Fruit fly (Drosophila melanogaster) whole organism, embryonic: ENCODE measurements around the gene side-IV.

Experiments used
- Abd-B ChIP-seq: fragments of 200-800 bp; sonication (Bioruptor generic); optimal IDR thresholded peaks from 2 replicates; lab custom pipeline; 2018; ENCODE audit warnings: missing biosample characterization, mild to moderate bottlenecking, missing genetic modification characterization, moderate library complexity
- Atf6 ChIP-seq: fragments of 200-800 bp; sonication (Bioruptor generic); IDR thresholded peaks from 2 replicates; pipeline ENCODE4 v1.3.6; 2022; ENCODE audit warnings: missing biosample characterization, missing genetic modification characterization
- B-H2 ChIP-seq: fragments of 200-800 bp; sonication (Bioruptor generic); optimal IDR thresholded peaks from 2 replicates; lab custom pipeline; 2018; ENCODE audit warnings: missing biosample characterization, mild to moderate bottlenecking, missing genetic modification characterization
- Bgb ChIP-seq: fragments of 200-800 bp; sonication (Bioruptor generic); IDR thresholded peaks from 2 replicates; pipeline ENCODE4 v1.3.6; 2022; ENCODE audit warnings: missing biosample characterization, missing genetic modification characterization; ENCODE audit not compliant: partially characterized antibody
- CG10209 ChIP-seq: fragments of 200-800 bp; sonication (Bioruptor generic); optimal IDR thresholded peaks from 3 replicates; lab custom pipeline; 2017; ENCODE audit warnings: missing biosample characterization, mild to moderate bottlenecking, missing genetic modification characterization, missing genetic modification reagents
- CG12659 ChIP-seq: fragments of 200-800 bp; sonication (Bioruptor generic); optimal IDR thresholded peaks from 3 replicates; lab custom pipeline; 2017; ENCODE audit warnings: mild to moderate bottlenecking, missing biosample characterization, missing genetic modification reagents, missing genetic modification characterization
- CG12769 ChIP-seq: fragments of 200-800 bp; sonication (Bioruptor generic); optimal IDR thresholded peaks from 2 replicates; lab custom pipeline; 2019; ENCODE audit warnings: missing biosample characterization, mild to moderate bottlenecking, missing genetic modification characterization, moderate library complexity
- CG13424 ChIP-seq: fragments of 200-800 bp; sonication (Bioruptor generic); optimal IDR thresholded peaks from 2 replicates; lab custom pipeline; 2019; ENCODE audit warnings: missing biosample characterization, mild to moderate bottlenecking, missing genetic modification characterization, moderate library complexity
- CG15514 ChIP-seq: fragments of 200-800 bp; sonication (Bioruptor generic); optimal IDR thresholded peaks from 3 replicates; lab custom pipeline; 2017; ENCODE audit warnings: missing biosample characterization, missing genetic modification characterization, mild to moderate bottlenecking, moderate library complexity, missing genetic modification reagents
- CG1603 ChIP-seq: fragments of 200-800 bp; sonication (Bioruptor generic); optimal IDR thresholded peaks from 2 replicates; lab custom pipeline; 2019; ENCODE audit warnings: missing biosample characterization, mild to moderate bottlenecking, missing genetic modification characterization, moderate library complexity
- CG18599 ChIP-seq: fragments of 200-800 bp; sonication (Bioruptor generic); optimal IDR thresholded peaks from 3 replicates; lab custom pipeline; 2017; ENCODE audit warnings: missing biosample characterization, missing genetic modification characterization, mild to moderate bottlenecking, moderate library complexity, missing genetic modification reagents
- CG33213 ChIP-seq: fragments of 200-800 bp; sonication (Bioruptor generic); optimal IDR thresholded peaks from 3 replicates; lab custom pipeline; 2016; ENCODE audit warnings: missing biosample characterization, missing genetic modification characterization
- CG3847 ChIP-seq: fragments of 200-800 bp; sonication (Bioruptor generic); IDR thresholded peaks from 2 replicates; pipeline ENCODE4 v1.3.6; 2022; ENCODE audit warnings: missing biosample characterization, missing genetic modification characterization
- CG3995 ChIP-seq: fragments of 200-800 bp; sonication (Bioruptor generic); optimal IDR thresholded peaks from 3 replicates; lab custom pipeline; 2016; ENCODE audit warnings: missing biosample characterization, missing genetic modification characterization
- CG42726 ChIP-seq: fragments of 200-800 bp; sonication (Bioruptor generic); IDR thresholded peaks from 2 replicates; pipeline ENCODE4 v1.3.6; 2022; ENCODE audit warnings: missing biosample characterization, missing genetic modification characterization; ENCODE audit not compliant: partially characterized antibody
- CG4282 ChIP-seq: fragments of 200-800 bp; sonication (Bioruptor generic); optimal IDR thresholded peaks from 2 replicates; lab custom pipeline; 2016; ENCODE audit warnings: missing biosample characterization, missing genetic modification characterization
- CG5953 ChIP-seq: fragments of 200-800 bp; sonication (Bioruptor generic); IDR thresholded peaks from 2 replicates; pipeline ENCODE4 v1.3.6; 2022; ENCODE audit warnings: missing biosample characterization, missing genetic modification characterization
- CG6254 ChIP-seq: fragments of 200-800 bp; sonication (Bioruptor generic); optimal IDR thresholded peaks from 3 replicates; lab custom pipeline; 2017; ENCODE audit warnings: mild to moderate bottlenecking, missing biosample characterization, missing genetic modification reagents, missing genetic modification characterization
- CG8290 ChIP-seq, 3 experiments: fragments of 200-800 bp; sonication (Bioruptor generic); optimal IDR thresholded peaks; 2 replicates each; lab custom pipeline; 2016 to 2019; ENCODE audit warnings: missing biosample characterization in 3 of 3, missing genetic modification characterization in 3 of 3, mild to moderate bottlenecking in 2 of 3, moderate library complexity in 1 of 3
- CG9215 ChIP-seq: fragments of 200-800 bp; sonication (Bioruptor generic); IDR thresholded peaks from 2 replicates; pipeline ENCODE4 v1.3.6; 2022; ENCODE audit warnings: missing biosample characterization, missing genetic modification characterization
- CG9817 ChIP-seq: fragments of 200-800 bp; sonication (Bioruptor generic); optimal IDR thresholded peaks from 2 replicates; lab custom pipeline; 2018; ENCODE audit warnings: missing biosample characterization, mild to moderate bottlenecking, missing genetic modification characterization, moderate library complexity
- D ChIP-seq, 2 experiments: fragments of 200-800 bp in 1 of 2; fragments of >200 bp in 1 of 2; sonication (Bioruptor generic) in 1 of 2; optimal IDR thresholded peaks; 2 replicates in 1 of 2; 3 replicates in 1 of 2; lab custom pipeline; 2017; ENCODE audit warnings: mild to moderate bottlenecking in 1 of 2, missing biosample characterization in 1 of 2, missing genetic modification characterization in 1 of 2, missing genetic modification reagents in 1 of 2
- D19B ChIP-seq: fragments of 200-800 bp; sonication (Bioruptor generic); optimal IDR thresholded peaks from 2 replicates; lab custom pipeline; 2017; ENCODE audit warnings: missing biosample characterization, mild to moderate bottlenecking, missing genetic modification characterization
- Ets65A ChIP-seq: fragments of 200-800 bp; sonication (Bioruptor generic); peaks from one replicate; lab custom pipeline; 2016; ENCODE audit warnings: missing biosample characterization, missing genetic modification characterization
- Hmr ChIP-seq: fragments of 200-800 bp; sonication (Bioruptor generic); optimal IDR thresholded peaks from 3 replicates; lab custom pipeline; 2017; ENCODE audit warnings: mild to moderate bottlenecking, missing biosample characterization, missing genetic modification reagents, missing genetic modification characterization
- Lim3 ChIP-seq: fragments of 200-800 bp; sonication (Bioruptor generic); IDR thresholded peaks from 2 replicates; pipeline ENCODE4 v1.3.6; 2022; ENCODE audit warnings: missing biosample characterization, missing genetic modification characterization
- Sry-β ChIP-seq: fragments of 200-800 bp; sonication (Bioruptor generic); optimal IDR thresholded peaks from 2 replicates; lab custom pipeline; 2018; ENCODE audit warnings: missing biosample characterization, mild to moderate bottlenecking, missing genetic modification characterization, moderate library complexity
- ab ChIP-seq: fragments of 200-800 bp; sonication (Bioruptor generic); optimal IDR thresholded peaks from 2 replicates; lab custom pipeline; 2016; ENCODE audit warnings: missing biosample characterization, missing genetic modification characterization
- abd-A ChIP-seq: fragments of 200-800 bp; sonication (Bioruptor generic); optimal IDR thresholded peaks from 3 replicates; lab custom pipeline; 2019; ENCODE audit warnings: missing biosample characterization, mild to moderate bottlenecking, missing genetic modification characterization, moderate library complexity
- ato ChIP-seq: fragments of 200-800 bp; sonication (Bioruptor generic); IDR thresholded peaks from 2 replicates; pipeline ENCODE4 v1.3.6; 2022; ENCODE audit warnings: missing biosample characterization, missing genetic modification characterization; ENCODE audit not compliant: partially characterized antibody
- bbx ChIP-seq: fragments of 200-800 bp; sonication (Bioruptor generic); IDR thresholded peaks from 2 replicates; pipeline ENCODE4 v1.3.6; 2022; ENCODE audit warnings: missing biosample characterization, missing genetic modification characterization; ENCODE audit not compliant: partially characterized antibody
- bowl ChIP-seq: fragments of 200-800 bp; sonication (Bioruptor generic); IDR thresholded peaks from 2 replicates; pipeline ENCODE4 v1.3.6; 2022; ENCODE audit warnings: missing biosample characterization, missing genetic modification characterization
- caup ChIP-seq: fragments of 200-800 bp; sonication (Bioruptor generic); optimal IDR thresholded peaks from 3 replicates; lab custom pipeline; 2017; ENCODE audit warnings: missing biosample characterization, mild to moderate bottlenecking, missing genetic modification characterization, moderate library complexity; ENCODE audit not compliant: severe bottlenecking
- chif ChIP-seq, 2 experiments: fragments of 200-800 bp; sonication (Bioruptor generic); optimal IDR thresholded peaks; 3 replicates each; lab custom pipeline; 2016; ENCODE audit warnings: missing biosample characterization in 2 of 2, missing genetic modification characterization in 2 of 2
- emc ChIP-seq: fragments of 200-800 bp; sonication (Bioruptor generic); optimal IDR thresholded peaks from 2 replicates; lab custom pipeline; 2016; ENCODE audit warnings: missing biosample characterization, missing genetic modification characterization
- en ChIP-seq: fragments of 200-800 bp; sonication (Bioruptor generic); optimal IDR thresholded peaks from 2 replicates; lab custom pipeline; 2016; ENCODE audit warnings: missing biosample characterization, missing genetic modification characterization
- esg ChIP-seq: fragments of 200-800 bp; sonication (Bioruptor generic); conservative IDR thresholded peaks from 2 replicates; pipeline ENCODE4 v1.3.6; 2022; ENCODE audit warnings: missing biosample characterization, missing genetic modification characterization
- fd102C ChIP-seq: fragments of 200-800 bp; sonication (Bioruptor generic); optimal IDR thresholded peaks from 2 replicates; lab custom pipeline; 2018; ENCODE audit warnings: missing biosample characterization, mild to moderate bottlenecking, missing genetic modification characterization, moderate library complexity
- fd64A ChIP-seq: fragments of 200-800 bp; sonication (Bioruptor generic); optimal IDR thresholded peaks from 3 replicates; lab custom pipeline; 2018; ENCODE audit warnings: missing biosample characterization, mild to moderate bottlenecking, missing genetic modification characterization
- ftz-f1 ChIP-seq: fragments of 200-800 bp; sonication (Bioruptor generic); optimal IDR thresholded peaks from 2 replicates; lab custom pipeline; 2016; ENCODE audit warnings: missing biosample characterization, missing genetic modification characterization
- fu2 ChIP-seq: fragments of 200-800 bp; sonication (Bioruptor generic); optimal IDR thresholded peaks from 2 replicates; lab custom pipeline; 2016; ENCODE audit warnings: missing biosample characterization, missing genetic modification characterization
- gsb ChIP-seq: fragments of 200-800 bp; sonication (Bioruptor generic); IDR thresholded peaks from 2 replicates; pipeline ENCODE4 v1.3.6; 2022; ENCODE audit warnings: missing biosample characterization, missing genetic modification characterization
- gsb-n ChIP-seq: fragments of 200-800 bp; sonication (Bioruptor generic); optimal IDR thresholded peaks from 3 replicates; lab custom pipeline; 2018; ENCODE audit warnings: missing biosample characterization, mild to moderate bottlenecking, missing genetic modification characterization
- hkb ChIP-seq, 2 experiments: fragments of 200-800 bp in 1 of 2; fragments of >200 bp in 1 of 2; sonication (Bioruptor generic) in 1 of 2; IDR thresholded peaks in 1 of 2; optimal IDR thresholded peaks in 1 of 2; 2 replicates each; pipeline versions ENCODE4 v1.3.6 to Lab custom; 2017 to 2022; ENCODE audit warnings: missing biosample characterization in 1 of 2, missing genetic modification characterization in 1 of 2
- kay ChIP-seq: fragments of 200-800 bp; sonication (Bioruptor generic); optimal IDR thresholded peaks from 2 replicates; lab custom pipeline; 2016; ENCODE audit warnings: missing biosample characterization, missing genetic modification characterization
- nau ChIP-seq: fragments of 200-800 bp; sonication (Bioruptor generic); optimal IDR thresholded peaks from 3 replicates; lab custom pipeline; 2017; ENCODE audit warnings: missing biosample characterization, mild to moderate bottlenecking, missing genetic modification characterization, missing genetic modification reagents
- onecut ChIP-seq: fragments of 200-800 bp; sonication (Bioruptor generic); IDR thresholded peaks from 2 replicates; pipeline ENCODE4 v1.3.6; 2022; ENCODE audit warnings: missing biosample characterization, missing genetic modification characterization
- prd ChIP-seq, 3 experiments: fragments of >200 bp in 2 of 3; fragments of 200-800 bp in 1 of 3; sonication (Bioruptor generic) in 1 of 3; optimal IDR thresholded peaks in 2 of 3; IDR thresholded peaks in 1 of 3; 2 replicates in 2 of 3; 3 replicates in 1 of 3; pipeline versions ENCODE4 v1.3.6 to Lab custom; 2017 to 2022; ENCODE audit warnings: missing biosample characterization in 1 of 3, missing genetic modification characterization in 1 of 3
- tio ChIP-seq: fragments of 200-800 bp; sonication (Bioruptor generic); optimal IDR thresholded peaks from 2 replicates; lab custom pipeline; 2017; ENCODE audit warnings: missing biosample characterization, missing genetic modification characterization, inconsistent platforms

Gene side-IV

DNA sequence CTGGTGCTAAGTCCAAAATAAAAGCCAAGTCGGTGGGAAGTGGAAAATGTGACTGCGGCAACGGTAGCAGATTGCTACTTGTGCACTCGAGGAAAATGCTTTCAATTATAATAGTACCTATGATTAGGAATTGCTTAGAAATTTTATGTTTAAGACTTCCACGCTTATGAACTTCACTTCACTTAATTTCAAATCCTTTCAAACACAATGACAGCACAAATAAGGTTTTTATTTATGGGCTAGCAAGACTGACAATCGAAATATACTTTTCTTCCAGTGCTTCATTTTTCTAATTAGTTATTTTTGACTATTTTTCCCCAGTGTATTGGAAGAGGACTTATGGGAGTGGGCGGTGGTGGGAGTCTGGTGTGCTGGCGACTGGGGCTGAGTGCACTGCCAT, 2.0 kb upstream of the side-IV start (continued):
- TF ChIP-seq bowl (GFP tag; lab: Robert Waterston, UW) (no peak), CG3847 (GFP tag; lab: Robert Waterston, UW) (no peak), CG15514 (no peak), caup (GFP tag; lab: Kevin White, UChicago) (no peak), CG13424 (tag; lab: Kevin White, UChicago) (peak; percentile 46), Sry-β (GFP tag; lab: Kevin White, UChicago) (no peak), chif (GFP tag; optimal IDR thresholded peaks at IDR 0.05; lab: Kevin White, UChicago) (peak in 1 of 2 experiments; percentile 43), D19B (GFP tag; lab: Kevin White, UChicago) (no peak), CG9817 (tag; lab: Kevin White, UChicago) (no peak), en (no peak), ato (no peak), CG42726 (GFP tag; lab: Robert Waterston, UW) (no peak), B-H2 (no peak), bbx (no peak), CG1603 (tag; lab: Kevin White, UChicago) (peak; percentile 28), fu2 (no peak), Hmr (GFP tag; lab: Kevin White, UChicago) (no peak), hkb (optimal IDR thresholded peaks at IDR 0.05; lab: Kevin White, UChicago) (no peak), hkb (GFP tag; IDR thresholded peaks at IDR 0.05; lab: Robert Waterston, UW) (peak; percentile 42; the same call in 1 of the 2 replicates), emc (no peak), fd102C (GFP tag; lab: Kevin White, UChicago) (no peak), nau (peak; percentile 6), Lim3 (GFP tag; lab: Robert Waterston, UW) (no peak), Atf6 (no peak), CG4282 (GFP tag; lab: Kevin White, UChicago) (no peak), onecut (no peak), D (optimal IDR thresholded peaks at IDR 0.05; lab: Kevin White, UChicago) (no peak), D (GFP tag; optimal IDR thresholded peaks at IDR 0.05; lab: Kevin White, UChicago) (peak; percentile 61), fd64A (GFP tag; lab: Kevin White, UChicago) (no peak), CG9215 (GFP tag; lab: Robert Waterston, UW) (no peak)

DNA sequence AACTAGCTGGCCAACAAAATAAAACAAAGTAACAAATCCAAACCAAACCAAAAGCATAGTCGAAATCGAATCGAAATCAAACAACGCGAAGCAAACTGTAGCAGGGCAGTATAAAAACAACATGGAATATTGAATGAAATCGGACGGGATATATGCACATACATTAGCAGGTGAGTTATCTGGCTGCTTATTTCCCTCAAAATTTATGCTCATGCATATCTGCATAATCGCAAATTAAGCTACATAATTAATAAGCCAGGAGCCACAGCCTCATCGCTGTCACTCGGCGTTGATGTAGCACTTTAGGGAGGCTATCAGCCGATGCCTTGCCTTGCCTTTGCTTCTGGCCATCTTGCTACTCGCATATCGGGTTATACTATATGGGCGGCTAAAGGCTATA, 1.9 kb downstream of the side-IV start:
- TF ChIP-seq CG18599 (GFP tag; lab: Kevin White, UChicago) (no peak), abd-A (tag; lab: Kevin White, UChicago) (peak; percentile 88), Abd-B (GFP tag; lab: Kevin White, UChicago) (no peak), CG6254 (GFP tag; lab: Kevin White, UChicago) (no peak), Ets65A (GFP tag; lab: Kevin White, UChicago) (no peak), ftz-f1 (GFP tag; lab: Kevin White, UChicago) (no peak), CG5953 (GFP tag; lab: Robert Waterston, UW) (no peak), gsb-n (no peak), CG12659 (no peak), CG33213 (GFP tag; lab: Kevin White, UChicago) (no peak), CG12769 (tag; lab: Kevin White, UChicago) (peak; percentile 74), kay (GFP tag; lab: Kevin White, UChicago) (no peak), fu2 (no peak), esg (GFP tag; lab: Robert Waterston, UW) (no peak), ab (GFP tag; lab: Kevin White, UChicago) (no peak), CG8290 (GFP tag; optimal IDR thresholded peaks at IDR 0.05; lab: Kevin White, UChicago) (no peak), CG8290 (tag; optimal IDR thresholded peaks at IDR 0.05; lab: Kevin White, UChicago) (no peak), Bgb (GFP tag; lab: Robert Waterston, UW) (no peak), CG3995 (GFP tag; lab: Kevin White, UChicago) (no peak), gsb (GFP tag; lab: Robert Waterston, UW) (no peak), prd (optimal IDR thresholded peaks at IDR 0.05; lab: Kevin White, UChicago) (no peak), prd (GFP tag; IDR thresholded peaks at IDR 0.05; lab: Robert Waterston, UW) (no peak), tio (GFP tag; lab: Kevin White, UChicago) (no peak), CG10209 (GFP tag; lab: Kevin White, UChicago) (no peak)
